Worm (Caenorhabditis elegans) whole organism, midembryonic: ENCODE measurements around the gene pqn-75.

Experiments used
- T22C8.4 ChIP-seq: fragments of 200-800 bp; sonication (Bioruptor generic); IDR thresholded peaks from 2 replicates; pipeline ENCODE4 v1.3.6; 2022; ENCODE audit warnings: missing genetic modification characterization, missing compliant biosample characterization
- cog-1 ChIP-seq: sonication (generic microtip); optimal IDR thresholded peaks from 2 replicates; lab custom pipeline; 2016; ENCODE audit warnings: missing genetic modification characterization, missing compliant biosample characterization
- flt-1 ChIP-seq: fragments of 200-800 bp; sonication (Bioruptor generic); IDR thresholded peaks from 2 replicates; pipeline ENCODE4 v1.3.6; 2022; ENCODE audit warnings: missing genetic modification characterization, missing compliant biosample characterization
- klf-2 ChIP-seq: fragments of 200-800 bp; sonication (Bioruptor generic); conservative IDR thresholded peaks from 2 replicates; pipeline ENCODE4 v1.3.6; 2022; ENCODE audit warnings: missing genetic modification reagents, missing genetic modification characterization, missing compliant biosample characterization
- med-1 ChIP-seq: sonication (generic microtip); optimal IDR thresholded peaks from 2 replicates; lab custom pipeline; 2017; ENCODE audit warnings: missing genetic modification characterization, mild to moderate bottlenecking, missing compliant biosample characterization, antibody characterized with exemption, missing genetic modification reagents; ENCODE audit not compliant: insufficient read depth
- ref-1 ChIP-seq: fragments of 200-800 bp; sonication (Bioruptor generic); conservative IDR thresholded peaks from 2 replicates; pipeline ENCODE4 v1.3.6; 2022; ENCODE audit warnings: missing genetic modification reagents, missing genetic modification characterization, missing compliant biosample characterization
- tab-1 ChIP-seq: fragments of 200-800 bp; sonication (Bioruptor generic); IDR thresholded peaks from 2 replicates; pipeline ENCODE4 v1.3.6; 2022; ENCODE audit warnings: missing genetic modification characterization, missing compliant biosample characterization
- ztf-23 ChIP-seq: fragments of 200-800 bp; sonication (Bioruptor generic); IDR thresholded peaks from 2 replicates; pipeline ENCODE4 v1.3.6; 2022; ENCODE audit warnings: missing genetic modification reagents, missing genetic modification characterization, missing compliant biosample characterization
- ztf-29 ChIP-seq: fragments of 200-800 bp; sonication (Bioruptor generic); IDR thresholded peaks from 2 replicates; pipeline ENCODE4 v1.3.6; 2022; ENCODE audit warnings: missing genetic modification reagents, missing genetic modification characterization, missing compliant biosample characterization

The pqn-75 gene

DNA sequence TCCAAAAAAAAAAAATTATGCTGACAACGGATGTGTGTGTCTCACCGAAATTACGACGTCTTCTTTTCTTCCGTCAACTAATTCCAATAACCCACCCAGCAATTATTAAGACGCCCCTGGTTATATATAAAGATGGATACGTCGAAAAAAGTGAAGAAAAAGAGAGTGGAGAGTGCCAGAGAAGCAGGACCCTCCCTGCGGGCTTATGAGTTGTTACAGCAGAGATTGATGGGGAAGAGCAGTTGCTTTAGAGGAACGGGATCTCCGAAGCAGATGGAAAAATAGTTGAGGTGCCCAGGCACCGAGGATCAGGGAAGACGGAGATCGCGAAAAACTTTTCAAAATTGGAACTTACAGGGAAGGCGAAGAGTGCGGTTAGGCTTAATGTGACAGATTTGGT lies 16.8 kb upstream of the pqn-75 start:
- TF ChIP-seq T22C8.4 (GFP tag; lab: Robert Waterston, UW), result no peak
- no peak for TF ChIP-seq tab-1 (GFP tag; lab: Robert Waterston, UW)

DNA sequence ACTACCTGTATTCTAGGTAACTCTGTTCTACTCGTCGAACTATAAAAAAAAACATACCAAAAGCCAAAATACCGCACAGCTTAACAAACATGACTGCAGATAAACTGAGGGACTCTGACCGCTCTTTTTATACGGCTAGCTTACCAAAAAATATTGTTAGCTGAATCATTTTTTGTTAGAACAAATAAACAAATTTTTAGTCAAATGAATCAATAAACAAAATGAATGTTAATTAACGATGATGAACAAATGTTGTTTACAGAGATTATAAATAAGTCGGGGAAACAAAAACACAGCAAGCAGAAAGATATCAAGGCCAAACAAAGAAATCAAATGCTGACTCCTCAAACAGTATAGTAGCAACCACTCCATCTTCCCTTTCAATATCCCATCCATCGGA lies 8.6 kb upstream of the pqn-75 start, which contains the start of gene ilys-6:
Gene ilys-6, minus strand, starts transcription at position 101 of the 400 bp plus-strand sequence.
- TF ChIP-seq med-1 (GFP tag; lab: Kevin White, UChicago) (no peak), T22C8.4 (GFP tag; lab: Robert Waterston, UW) (no peak), ztf-23 (GFP tag; lab: Robert Waterston, UW) (no peak), flt-1 (GFP tag; lab: Robert Waterston, UW) (no peak), cog-1 (tag; lab: Kevin White, UChicago) (no peak), tab-1 (GFP tag; lab: Robert Waterston, UW) (no peak), ref-1 (GFP tag; lab: Robert Waterston, UW) (no peak), ztf-29 (GFP tag; lab: Robert Waterston, UW) (no peak)

DNA sequence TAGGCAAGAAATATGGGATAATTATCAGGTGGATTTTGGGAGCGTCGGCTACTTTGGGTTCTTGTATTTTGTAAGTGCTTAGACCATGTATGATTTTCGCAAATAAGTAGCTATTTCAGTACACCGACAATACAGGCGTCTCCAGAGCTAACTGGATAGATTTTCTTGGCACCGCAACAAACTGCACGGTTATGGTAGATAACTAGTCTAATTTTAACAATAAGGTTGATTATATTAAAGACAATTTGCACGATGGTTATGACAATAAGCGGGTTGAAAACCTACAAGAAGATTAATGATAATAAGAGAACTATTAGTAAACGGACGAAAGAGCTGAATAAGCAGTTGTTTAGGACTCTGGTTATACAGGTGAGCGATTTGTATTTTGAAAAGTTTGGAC lies 4.8 kb upstream of the pqn-75 start:
- no peak for TF ChIP-seq med-1 (GFP tag; lab: Kevin White, UChicago)
- no peak for TF ChIP-seq T22C8.4 (GFP tag; lab: Robert Waterston, UW)
- TF ChIP-seq cog-1 (tag; lab: Kevin White, UChicago), result no peak
- no peak for TF ChIP-seq ztf-23 (GFP tag; lab: Robert Waterston, UW)
- TF ChIP-seq ref-1 (GFP tag; lab: Robert Waterston, UW), result no peak
- no peak for TF ChIP-seq flt-1 (GFP tag; lab: Robert Waterston, UW)
- no peak for TF ChIP-seq ztf-29 (GFP tag; lab: Robert Waterston, UW)

DNA sequence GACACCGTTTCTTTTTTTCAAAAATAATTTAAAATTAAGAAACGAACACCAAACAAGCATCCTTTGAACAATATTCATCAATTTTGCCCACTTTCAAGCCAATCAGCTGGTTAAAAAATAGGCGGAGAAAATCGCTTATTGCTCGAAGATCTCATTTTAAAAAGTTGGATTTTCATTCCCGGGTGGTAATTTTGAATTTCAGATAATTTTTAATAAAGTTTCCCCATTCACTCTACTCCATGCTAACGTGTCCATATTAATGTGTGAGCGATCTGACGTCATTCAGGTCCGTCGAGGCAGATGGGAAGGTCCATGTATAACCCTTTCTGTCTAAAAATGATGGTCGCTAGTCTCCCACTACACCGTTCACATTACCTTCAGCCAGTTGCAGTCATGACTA lies 3.6 kb upstream of the pqn-75 start, which contains the start of gene fbxb-55:
Gene fbxb-55, plus strand, starts transcription at position 301 of the 400 bp plus-strand sequence.
- TF ChIP-seq med-1 (GFP tag; lab: Kevin White, UChicago), result no peak
- no peak for TF ChIP-seq flt-1 (GFP tag; lab: Robert Waterston, UW)
- no peak for TF ChIP-seq tab-1 (GFP tag; lab: Robert Waterston, UW)
- TF ChIP-seq ztf-23 (GFP tag; lab: Robert Waterston, UW), result no peak
- no peak for TF ChIP-seq ref-1 (GFP tag; lab: Robert Waterston, UW)
- no peak for TF ChIP-seq klf-2 (GFP tag; lab: Robert Waterston, UW)
- TF ChIP-seq cog-1 (tag; lab: Kevin White, UChicago), result no peak
- TF ChIP-seq ztf-29 (GFP tag; lab: Robert Waterston, UW), result no peak
- no peak for TF ChIP-seq T22C8.4 (GFP tag; lab: Robert Waterston, UW)

DNA sequence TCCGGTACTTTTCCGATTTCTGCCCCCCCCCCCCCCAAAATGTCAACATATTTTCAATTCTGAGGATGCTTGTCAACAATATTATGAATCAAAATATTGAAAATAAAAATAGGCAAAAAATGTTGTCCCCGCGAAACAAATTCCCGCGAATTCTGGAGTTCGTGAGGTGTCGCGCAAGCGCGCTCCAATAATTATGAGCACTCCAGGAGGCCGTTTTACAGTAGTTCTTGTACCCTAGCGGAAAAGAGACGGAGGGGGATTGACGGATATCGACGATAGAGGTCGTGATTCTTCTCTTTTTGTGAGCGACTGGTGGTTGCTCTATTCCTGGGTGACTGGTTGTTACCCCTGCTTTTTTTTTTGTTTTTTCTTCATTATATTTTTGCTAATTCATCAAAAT lies 1.3 kb upstream of the pqn-75 start:
- TF ChIP-seq ztf-23 (GFP tag; lab: Robert Waterston, UW) (0 out of 2 replicates have a peak, but pooled peaks have one; percentile 37), tab-1 (GFP tag; lab: Robert Waterston, UW) (no peak)

DNA sequence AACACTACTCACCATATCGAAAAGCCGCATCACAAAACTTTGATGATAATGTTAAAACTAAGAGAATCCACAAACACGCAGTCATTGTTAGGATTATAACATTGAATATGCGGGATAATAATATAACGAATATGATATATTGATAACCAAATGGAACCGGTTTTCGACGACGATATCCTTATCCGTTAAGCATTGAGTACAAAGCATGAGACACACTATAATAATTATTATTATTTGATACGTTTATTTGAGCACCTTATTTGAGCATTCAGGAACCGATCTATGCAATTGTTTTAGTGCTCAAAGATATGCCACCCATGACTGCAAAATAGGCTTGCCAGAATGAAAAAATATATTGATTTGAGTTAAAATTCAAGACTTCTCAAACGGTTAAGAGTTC lies 2.5 kb downstream of the pqn-75 start, which contains the start of gene W03D2.9:
Gene W03D2.9, minus strand, starts transcription at position 101 of the 400 bp plus-strand sequence.
- TF ChIP-seq med-1 (GFP tag; lab: Kevin White, UChicago), result no peak
- no peak for TF ChIP-seq klf-2 (GFP tag; lab: Robert Waterston, UW)
- TF ChIP-seq flt-1 (GFP tag; lab: Robert Waterston, UW), result no peak
- TF ChIP-seq ztf-23 (GFP tag; lab: Robert Waterston, UW), result no peak
- no peak for TF ChIP-seq T22C8.4 (GFP tag; lab: Robert Waterston, UW)

DNA sequence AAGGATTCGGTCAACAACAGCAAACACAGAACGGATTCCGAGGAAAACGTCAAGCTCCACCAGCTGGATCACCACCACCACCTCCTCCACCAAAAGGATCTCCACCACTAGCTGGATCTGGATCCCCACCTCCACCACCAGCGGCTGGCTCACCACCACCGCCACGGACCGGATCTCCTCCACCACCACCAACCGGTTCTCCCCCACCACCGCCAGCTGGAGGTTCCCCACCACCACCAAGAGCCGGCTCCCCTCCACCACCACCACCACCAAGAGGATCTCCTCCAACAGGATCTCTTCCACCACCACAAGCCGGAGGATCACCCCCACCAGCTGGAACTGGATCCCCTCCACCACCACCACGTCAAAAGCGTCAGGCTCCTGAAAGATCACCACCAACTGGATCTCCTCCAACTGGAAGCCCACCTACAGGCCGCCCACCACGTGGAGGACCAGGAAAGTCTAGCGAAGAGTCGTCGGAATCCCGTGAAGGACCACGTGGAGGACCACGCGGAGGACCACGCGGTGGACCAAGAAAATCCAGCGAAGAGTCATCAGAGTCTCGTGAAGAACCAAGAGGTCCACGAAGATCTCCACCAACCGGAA lies 4.7 kb downstream of the pqn-75 start:
- TF ChIP-seq klf-2 (GFP tag; lab: Robert Waterston, UW) (no peak), ztf-23 (GFP tag; lab: Robert Waterston, UW) (no peak), flt-1 (GFP tag; lab: Robert Waterston, UW) (0 out of 2 replicates have a peak, but pooled peaks have one; percentile 26), med-1 (GFP tag; lab: Kevin White, UChicago) (no peak), T22C8.4 (GFP tag; lab: Robert Waterston, UW) (no peak), tab-1 (GFP tag; lab: Robert Waterston, UW) (0 out of 2 replicates have a peak, but pooled peaks have one; percentile 38), ref-1 (GFP tag; lab: Robert Waterston, UW) (no peak), cog-1 (tag; lab: Kevin White, UChicago) (no peak), ztf-29 (GFP tag; lab: Robert Waterston, UW) (no peak)

DNA sequence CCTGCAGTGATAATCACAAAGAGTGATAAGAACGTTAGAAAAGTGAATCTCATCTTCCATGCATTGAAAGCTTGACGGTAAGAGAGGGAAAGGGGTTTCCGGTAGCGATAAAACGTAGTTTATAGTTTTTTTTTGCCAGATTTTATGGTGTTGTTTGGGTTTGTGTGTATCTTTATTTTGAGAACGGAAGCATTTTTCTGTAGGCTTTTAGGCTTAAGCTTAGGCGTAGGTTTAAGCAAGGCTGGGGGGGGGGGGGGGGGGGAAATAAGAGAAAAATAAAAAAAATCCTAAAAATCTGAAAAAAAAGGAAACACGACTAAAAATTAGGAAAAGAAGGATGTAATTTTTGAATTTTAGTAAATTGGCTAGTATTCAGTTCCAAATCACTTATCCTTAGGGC lies 6.8 kb downstream of the pqn-75 start, which contains the start of gene C35B1.8:
Gene C35B1.8, minus strand, starts transcription at position 101 of the 400 bp plus-strand sequence.
- TF ChIP-seq tab-1 (GFP tag; lab: Robert Waterston, UW), result no peak
- no peak for TF ChIP-seq ref-1 (GFP tag; lab: Robert Waterston, UW)
- no peak for TF ChIP-seq cog-1 (tag; lab: Kevin White, UChicago)
- TF ChIP-seq med-1 (GFP tag; lab: Kevin White, UChicago), result no peak
- TF ChIP-seq ztf-29 (GFP tag; lab: Robert Waterston, UW), result no peak
- no peak for TF ChIP-seq ztf-23 (GFP tag; lab: Robert Waterston, UW)
- TF ChIP-seq klf-2 (GFP tag; lab: Robert Waterston, UW), result no peak
- TF ChIP-seq T22C8.4 (GFP tag; lab: Robert Waterston, UW), result no peak
- no peak for TF ChIP-seq flt-1 (GFP tag; lab: Robert Waterston, UW)

DNA sequence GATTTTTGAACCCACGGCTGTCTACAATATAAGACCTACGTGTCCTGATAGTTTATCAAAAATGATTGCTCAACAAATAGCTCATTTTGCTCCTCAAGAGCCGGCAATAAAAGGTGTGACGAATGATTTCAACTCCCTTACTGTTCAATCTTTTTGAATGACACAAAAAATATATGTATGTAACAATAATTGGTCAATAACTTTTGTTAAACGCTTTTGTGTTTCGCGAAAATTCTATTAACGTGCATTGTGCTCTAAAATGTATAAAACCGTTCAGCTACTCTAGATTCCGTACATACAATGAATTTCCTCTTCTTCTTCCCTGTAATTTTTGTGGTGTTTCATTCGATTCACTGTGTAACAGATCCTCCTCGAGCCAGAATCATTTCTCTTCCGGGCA lies 7.4 kb downstream of the pqn-75 start, which contains the start of gene C35B1.4:
Gene C35B1.4, plus strand, starts transcription at position 301 of the 400 bp plus-strand sequence.
- no peak for TF ChIP-seq T22C8.4 (GFP tag; lab: Robert Waterston, UW)
- TF ChIP-seq cog-1 (tag; lab: Kevin White, UChicago), result no peak
- TF ChIP-seq tab-1 (GFP tag; lab: Robert Waterston, UW), result no peak
- TF ChIP-seq ztf-23 (GFP tag; lab: Robert Waterston, UW), result no peak
- no peak for TF ChIP-seq ztf-29 (GFP tag; lab: Robert Waterston, UW)
- no peak for TF ChIP-seq flt-1 (GFP tag; lab: Robert Waterston, UW)
- TF ChIP-seq med-1 (GFP tag; lab: Kevin White, UChicago), result no peak
- TF ChIP-seq klf-2 (GFP tag; lab: Robert Waterston, UW), result no peak
- TF ChIP-seq ref-1 (GFP tag; lab: Robert Waterston, UW), result no peak
